Fruit fly (Drosophila melanogaster) whole organism, adult: Measurements from ENCODE around the gene Eip63E.

Experiments used
- CG11617 ChIP-seq: fragments of 200-800 bp; sonication (Bioruptor generic); optimal IDR thresholded peaks from 2 replicates; lab custom pipeline; 2017; ENCODE audit warnings: mild to moderate bottlenecking, missing biosample characterization, missing genetic modification reagents, missing genetic modification characterization
- CG12768 ChIP-seq: fragments of 200-800 bp; sonication (Bioruptor generic); optimal IDR thresholded peaks from 2 replicates; lab custom pipeline; 2017; ENCODE audit warnings: missing biosample characterization, missing genetic modification characterization, mild to moderate bottlenecking, moderate library complexity, missing genetic modification reagents
- CG14711 ChIP-seq: fragments of 200-800 bp; sonication (Bioruptor generic); optimal IDR thresholded peaks from 2 replicates; lab custom pipeline; 2018; ENCODE audit warnings: missing biosample characterization, mild to moderate bottlenecking, missing genetic modification characterization, moderate library complexity
- CG1620 ChIP-seq: fragments of 200-800 bp; sonication (Bioruptor generic); optimal IDR thresholded peaks from 2 replicates; lab custom pipeline; 2016; ENCODE audit warnings: missing biosample characterization, missing genetic modification characterization
- CG33017 ChIP-seq: fragments of 200-800 bp; sonication (Bioruptor generic); optimal IDR thresholded peaks from 2 replicates; lab custom pipeline; 2018; ENCODE audit warnings: missing biosample characterization, mild to moderate bottlenecking, missing genetic modification characterization, moderate library complexity
- CG5204 ChIP-seq: fragments of 200-800 bp; sonication (Bioruptor generic); optimal IDR thresholded peaks from 2 replicates; lab custom pipeline; 2016; ENCODE audit warnings: missing biosample characterization, missing genetic modification characterization
- CG7045 ChIP-seq: fragments of 200-800 bp; sonication (Bioruptor generic); optimal IDR thresholded peaks from 2 replicates; lab custom pipeline; 2017; ENCODE audit warnings: missing biosample characterization, mild to moderate bottlenecking, missing genetic modification characterization
- CG7101 ChIP-seq: fragments of 200-800 bp; sonication (Bioruptor generic); optimal IDR thresholded peaks from 2 replicates; lab custom pipeline; 2018; ENCODE audit warnings: missing biosample characterization, mild to moderate bottlenecking, missing genetic modification characterization, moderate library complexity
- Clk ChIP-seq: fragments of 200-800 bp; sonication (Bioruptor generic); optimal IDR thresholded peaks from 2 replicates; lab custom pipeline; 2017; ENCODE audit warnings: missing biosample characterization, missing genetic modification characterization
- Crg-1 ChIP-seq: fragments of 200-800 bp; sonication (Bioruptor generic); optimal IDR thresholded peaks from 2 replicates; lab custom pipeline; 2016; ENCODE audit warnings: missing biosample characterization, missing genetic modification characterization
- Hr96 ChIP-seq: fragments of 200-800 bp; sonication (Bioruptor generic); optimal IDR thresholded peaks from 2 replicates; lab custom pipeline; 2016; ENCODE audit warnings: missing biosample characterization, missing genetic modification characterization
- Mnt ChIP-seq: fragments of 200-800 bp; sonication (Bioruptor generic); optimal IDR thresholded peaks from 2 replicates; lab custom pipeline; 2016; ENCODE audit warnings: missing biosample characterization, mild to moderate bottlenecking, missing genetic modification characterization
- bab1 ChIP-seq: fragments of 200-800 bp; sonication (Bioruptor generic); optimal IDR thresholded peaks from 3 replicates; lab custom pipeline; 2019; ENCODE audit warnings: missing biosample characterization, mild to moderate bottlenecking, missing genetic modification characterization, moderate library complexity
- cic ChIP-seq: fragments of 200-800 bp; sonication (Bioruptor generic); optimal IDR thresholded peaks from 2 replicates; lab custom pipeline; 2017; ENCODE audit warnings: missing biosample characterization, mild to moderate bottlenecking, missing genetic modification characterization, moderate library complexity
- cnc ChIP-seq, 2 experiments: fragments of >200 bp; optimal IDR thresholded peaks; 2 replicates each; lab custom pipeline; 2017
- kay ChIP-seq: fragments of 200-800 bp; sonication (Bioruptor generic); peaks from one replicate; lab custom pipeline; 2016; ENCODE audit warnings: missing biosample characterization, missing genetic modification characterization, borderline replicate concordance
- ovo ChIP-seq: fragments of 200-800 bp; sonication (Bioruptor generic); optimal IDR thresholded peaks from 2 replicates; lab custom pipeline; 2016; ENCODE audit warnings: missing biosample characterization, missing genetic modification characterization
- pad ChIP-seq: fragments of 200-800 bp; sonication (Bioruptor generic); optimal IDR thresholded peaks from 3 replicates; lab custom pipeline; 2017; ENCODE audit warnings: missing biosample characterization, missing genetic modification characterization, mild to moderate bottlenecking, moderate library complexity, missing genetic modification reagents
- tj ChIP-seq: fragments of 200-800 bp; sonication (Bioruptor generic); optimal IDR thresholded peaks from 3 replicates; lab custom pipeline; 2017; ENCODE audit warnings: missing biosample characterization, mild to moderate bottlenecking, missing genetic modification characterization, moderate library complexity
- toe ChIP-seq: fragments of 200-800 bp; sonication (Bioruptor generic); optimal IDR thresholded peaks from 2 replicates; lab custom pipeline; 2016; ENCODE audit warnings: missing biosample characterization, missing genetic modification characterization

The Eip63E gene

DNA sequence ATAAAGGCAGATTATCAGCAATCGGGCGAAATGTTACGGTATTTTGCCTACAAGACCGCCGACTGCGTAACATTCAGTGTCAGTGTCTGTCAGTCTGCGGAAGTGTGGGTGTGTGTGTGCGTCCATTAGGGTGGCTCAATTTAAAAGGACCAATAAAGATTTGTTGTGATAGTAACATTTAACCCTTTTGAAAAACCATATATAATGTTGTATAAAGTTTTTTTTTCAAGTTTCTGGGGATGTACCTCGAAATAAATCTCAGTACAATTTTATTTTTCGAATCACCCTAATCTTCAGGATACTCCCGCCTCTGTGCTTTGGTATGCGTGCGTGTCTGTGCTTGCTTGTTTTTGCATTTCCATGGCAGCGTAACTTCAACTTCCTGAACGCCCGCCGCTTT is 42.8 kb upstream of the Eip63E start:
- peak; percentile 79 for TF ChIP-seq CG33017 (tag; lab: Kevin White, UChicago)
- TF ChIP-seq cic (GFP tag; lab: Kevin White, UChicago) = no peak
- TF ChIP-seq ovo = no peak
- TF ChIP-seq CG1620 (GFP tag; lab: Kevin White, UChicago) = no peak
- TF ChIP-seq Clk (GFP tag; lab: Kevin White, UChicago) = peak; percentile 58
- TF ChIP-seq Mnt (GFP tag; lab: Kevin White, UChicago) = no peak
- peak; percentile 52 for TF ChIP-seq CG7101 (tag; lab: Kevin White, UChicago)
- TF ChIP-seq Hr96 (GFP tag; lab: Kevin White, UChicago) = peak; percentile 42
- no peak for TF ChIP-seq cnc (optimal IDR thresholded peaks at IDR 0.05; lab: Kevin White, UChicago)
- no peak for TF ChIP-seq bab1 (GFP tag; lab: Kevin White, UChicago)
- TF ChIP-seq CG5204 (GFP tag; lab: Kevin White, UChicago) = peak; percentile 81
- TF ChIP-seq tj (GFP tag; lab: Kevin White, UChicago) = peak; percentile 0
- peak; percentile 6 for TF ChIP-seq pad
- TF ChIP-seq CG12768 (GFP tag; lab: Kevin White, UChicago) = peak; percentile 73
- peak; percentile 86 for TF ChIP-seq CG7045 (GFP tag; lab: Kevin White, UChicago)
- TF ChIP-seq CG14711 (tag; lab: Kevin White, UChicago) = peak; percentile 50
- peak; percentile 67 for TF ChIP-seq toe (GFP tag; lab: Kevin White, UChicago)
- TF ChIP-seq CG11617 = peak; percentile 17
- no peak for TF ChIP-seq Crg-1 (GFP tag; lab: Kevin White, UChicago)
- no peak for TF ChIP-seq kay (GFP tag; lab: Kevin White, UChicago)

DNA sequence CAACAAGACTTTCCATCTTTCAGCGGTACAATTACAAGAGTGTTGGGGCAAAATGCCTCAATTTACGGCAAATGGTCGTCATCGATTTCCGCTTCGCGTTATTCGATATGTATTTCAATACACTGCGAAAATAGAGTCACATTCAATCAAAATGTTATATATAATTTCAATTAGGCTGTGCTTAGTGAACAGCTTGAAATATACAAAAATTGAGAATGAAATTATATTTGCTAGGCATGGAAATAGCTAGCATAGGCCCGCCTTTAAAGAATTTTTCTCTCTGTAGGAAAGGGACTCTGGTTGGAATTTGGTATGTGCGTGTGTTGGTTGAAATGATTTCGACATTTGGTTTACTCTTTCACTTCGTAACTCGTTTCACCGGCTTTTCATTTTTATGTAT is 36.0 kb upstream of the Eip63E start:
- TF ChIP-seq Hr96 (GFP tag; lab: Kevin White, UChicago) (no peak), CG7045 (GFP tag; lab: Kevin White, UChicago) (no peak), pad (no peak), CG33017 (tag; lab: Kevin White, UChicago) (no peak), CG12768 (GFP tag; lab: Kevin White, UChicago) (no peak), cic (GFP tag; lab: Kevin White, UChicago) (no peak), CG5204 (GFP tag; lab: Kevin White, UChicago) (no peak), toe (GFP tag; lab: Kevin White, UChicago) (no peak), Mnt (GFP tag; lab: Kevin White, UChicago) (no peak), tj (GFP tag; lab: Kevin White, UChicago) (no peak), CG1620 (GFP tag; lab: Kevin White, UChicago) (no peak), bab1 (GFP tag; lab: Kevin White, UChicago) (no peak), ovo (no peak), Crg-1 (GFP tag; lab: Kevin White, UChicago) (no peak), CG14711 (tag; lab: Kevin White, UChicago) (no peak), CG7101 (tag; lab: Kevin White, UChicago) (no peak), Clk (GFP tag; lab: Kevin White, UChicago) (no peak), cnc (optimal IDR thresholded peaks at IDR 0.05; lab: Kevin White, UChicago) (no peak)

- TF ChIP-seq cic (GFP tag; lab: Kevin White, UChicago) = no peak
- no peak for TF ChIP-seq bab1 (GFP tag; lab: Kevin White, UChicago)
- no peak for TF ChIP-seq Hr96 (GFP tag; lab: Kevin White, UChicago)
Measured at dm6 chr3L:3484553-3484952, 31.0 kb upstream of the Eip63E start, which contains the start of gene CG43074. CG43074 (minus strand) TSS chr3L:3484653.

dm6 chr3L:3485088-3485710 is 30.4 kb upstream of the Eip63E start:
- TF ChIP-seq cnc (optimal IDR thresholded peaks at IDR 0.05; lab: Kevin White, UChicago) (peak; percentile 68 to 76), CG11617 (peak; percentile 14), cic (GFP tag; lab: Kevin White, UChicago) (no peak), CG7101 (tag; lab: Kevin White, UChicago) (peak; percentile 50), pad (no peak), CG7045 (GFP tag; lab: Kevin White, UChicago) (peak; percentile 1), CG12768 (GFP tag; lab: Kevin White, UChicago) (no peak), CG5204 (GFP tag; lab: Kevin White, UChicago) (no peak), Hr96 (GFP tag; lab: Kevin White, UChicago) (peak; percentile 18), CG1620 (GFP tag; lab: Kevin White, UChicago) (no peak), bab1 (GFP tag; lab: Kevin White, UChicago) (no peak), CG33017 (tag; lab: Kevin White, UChicago) (peak; percentile 0), Clk (GFP tag; lab: Kevin White, UChicago) (no peak), tj (GFP tag; lab: Kevin White, UChicago) (peak; percentile 20), kay (GFP tag; lab: Kevin White, UChicago) (peak; percentile 58), ovo (no peak), CG14711 (tag; lab: Kevin White, UChicago) (peak; percentile 50), toe (GFP tag; lab: Kevin White, UChicago) (no peak), Mnt (GFP tag; lab: Kevin White, UChicago) (no peak), Crg-1 (GFP tag; lab: Kevin White, UChicago) (no peak)

dm6 chr3L:3492116-3492747 is 23.3 kb upstream of the Eip63E start:
- TF ChIP-seq CG33017 (tag; lab: Kevin White, UChicago) (no peak), CG14711 (tag; lab: Kevin White, UChicago) (no peak), ovo (no peak), pad (no peak), kay (GFP tag; lab: Kevin White, UChicago) (no peak), CG1620 (GFP tag; lab: Kevin White, UChicago) (no peak), Clk (GFP tag; lab: Kevin White, UChicago) (no peak), CG5204 (GFP tag; lab: Kevin White, UChicago) (no peak), Crg-1 (GFP tag; lab: Kevin White, UChicago) (no peak), cic (GFP tag; lab: Kevin White, UChicago) (no peak), CG7101 (tag; lab: Kevin White, UChicago) (no peak), CG12768 (GFP tag; lab: Kevin White, UChicago) (no peak)
